Worm (Caenorhabditis elegans) whole organism, L4/young adult: Measurements from ENCODE around the gene Y116A8C.44.

Source experiments
- W03F9.2 ChIP-seq: fragments of 150-350 bp; optimal IDR thresholded peaks from 2 replicates; lab custom pipeline; 2014; ENCODE audit warnings: missing biosample characterization, missing genetic modification characterization
- dao-5 ChIP-seq: sonication (generic microtip); optimal IDR thresholded peaks from 2 replicates; lab custom pipeline; 2016; ENCODE audit warnings: missing genotype, missing genetic modification characterization, moderate library complexity, missing compliant biosample characterization
- him-1 ChIP-seq: sonication (generic microtip); optimal IDR thresholded peaks from 2 replicates; lab custom pipeline; 2016; ENCODE audit warnings: missing genotype, missing genetic modification reagents, missing genetic modification characterization, missing compliant biosample characterization

ce11 chrIV:17100628-17101338, 42.8 kb upstream of the Y116A8C.44 start:
- TF ChIP-seq him-1 (tag; lab: Kevin White, UChicago), result no peak
- TF ChIP-seq dao-5 (tag; lab: Kevin White, UChicago), result no peak
- TF ChIP-seq W03F9.2 (tag; lab: Kevin White, UChicago), result no peak
